Worm (Caenorhabditis elegans): ENCODE data around the gene B0303.11.

DNA sequence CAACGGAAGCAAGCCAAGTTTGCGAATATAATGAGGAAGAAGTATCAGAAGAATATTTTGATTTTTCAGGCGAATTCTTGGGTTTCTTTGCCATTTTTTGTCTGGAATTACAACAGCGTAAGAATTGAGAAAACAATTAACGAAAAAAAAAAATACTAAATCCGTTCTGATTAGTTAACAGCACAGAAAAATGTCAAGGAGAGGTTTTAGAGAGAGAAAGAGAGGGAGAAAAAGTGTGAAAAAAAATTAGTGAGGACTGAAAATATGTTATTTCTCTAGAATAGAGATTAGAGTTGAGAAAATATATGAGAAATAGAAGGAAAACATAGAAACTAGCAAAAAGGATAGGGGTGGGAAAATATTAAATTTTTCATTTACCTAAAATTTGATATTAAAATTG, 42.8 kb downstream of the B0303.11 start, which contains the start of gene dpy-19:
- TF ChIP-seq tbx-37 (GFP tag; conservative IDR thresholded peaks at IDR 0.05) (no peak), ceh-36 (tag; optimal IDR thresholded peaks at IDR 0.05) (no peak), flt-1 (GFP tag; IDR thresholded peaks at IDR 0.05) (no peak), hnd-1 (tag; optimal IDR thresholded peaks at IDR 0.05) (no peak), tra-4 (tag; optimal IDR thresholded peaks at IDR 0.05) (no peak), ama-1 (optimal IDR thresholded peaks at IDR 0.05) (no peak), aly-1 (tag; optimal IDR thresholded peaks at IDR 0.05) (no peak), ets-7 (tag; optimal IDR thresholded peaks at IDR 0.05) (no peak), pes-1 (GFP tag; IDR thresholded peaks at IDR 0.05) (no peak), tbx-11 (GFP tag; IDR thresholded peaks at IDR 0.05) (no peak)
